Worm (Caenorhabditis elegans) whole organism, L4/young adult: ENCODE data around the gene F28A10.5.

Experiments used
- dao-5 ChIP-seq: sonication (generic microtip); optimal IDR thresholded peaks from 2 replicates; lab custom pipeline; 2016; ENCODE audit warnings: missing genotype, missing genetic modification characterization, moderate library complexity, missing compliant biosample characterization
- him-1 ChIP-seq: sonication (generic microtip); optimal IDR thresholded peaks from 2 replicates; lab custom pipeline; 2016; ENCODE audit warnings: missing genotype, missing genetic modification reagents, missing genetic modification characterization, missing compliant biosample characterization

- no peak for TF ChIP-seq dao-5
- TF ChIP-seq him-1 (tag; lab: Kevin White, UChicago), result no peak
Measured at ce11 chrII:838414-838813, 12.1 kb downstream of the F28A10.5 start, which contains the start of gene F28A10.8.
